Fruit fly (Drosophila melanogaster) S2 (cell line): ENCODE data around the gene meru.
A peak's percentile ranks its signal among the peaks of the same experiment; 100 is the strongest.

Experiments used
- CG8478 ChIP-seq: fragments of >200 bp; optimal IDR thresholded peaks from 2 replicates; lab custom pipeline; 2018
- CTCF ChIP-seq, 2 experiments: fragments of >200 bp; optimal IDR thresholded peaks; 2 replicates each; lab custom pipeline; 2018

Gene meru

dm6 chr3L:15823780-15824423, 20.0 kb downstream of the meru start:
- no peak for TF ChIP-seq CG8478 (lab: Kevin White, UChicago)
- no peak for TF ChIP-seq CTCF (optimal IDR thresholded peaks at IDR 0.05; lab: Kevin White, UChicago)

- TF ChIP-seq CTCF (optimal IDR thresholded peaks at IDR 0.05; lab: Kevin White, UChicago), result no peak
- TF ChIP-seq CG8478 (lab: Kevin White, UChicago), result no peak
Measured at dm6 chr3L:15816714-15817113, 27.1 kb downstream of the meru start, which contains the start of gene CkIIalpha-i1. Gene CkIIalpha-i1, plus strand, starts transcription at chr3L:15816979.

- TF ChIP-seq CG8478 (lab: Kevin White, UChicago) (no peak), CTCF (optimal IDR thresholded peaks at IDR 0.05; lab: Kevin White, UChicago) (peak in 1 of 2 experiments; percentile 19)
Measured at dm6 chr3L:15816143-15816487, 27.7 kb downstream of the meru start, which contains the start of gene fwe. Gene fwe, minus strand, starts transcription at chr3L:15816410.

dm6 chr3L:15815353-15816142, 28.3 kb downstream of the meru start:
- TF ChIP-seq CG8478 (lab: Kevin White, UChicago) (no peak), CTCF (optimal IDR thresholded peaks at IDR 0.05; lab: Kevin White, UChicago) (no peak)

- TF ChIP-seq CTCF (optimal IDR thresholded peaks at IDR 0.05; lab: Kevin White, UChicago) (no peak), CG8478 (lab: Kevin White, UChicago) (no peak)
Measured at dm6 chr3L:15813988-15814387, 29.9 kb downstream of the meru start.

- TF ChIP-seq CTCF (optimal IDR thresholded peaks at IDR 0.05; lab: Kevin White, UChicago) (no peak), CG8478 (lab: Kevin White, UChicago) (no peak)
Measured at dm6 chr3L:15809768-15810167, 34.1 kb downstream of the meru start.

dm6 chr3L:15809185-15809584, 34.7 kb downstream of the meru start, which contains the start of gene CG13445:
Gene CG13445, plus strand, starts transcription at chr3L:15809485.
- no peak for TF ChIP-seq CTCF (optimal IDR thresholded peaks at IDR 0.05; lab: Kevin White, UChicago)
- no peak for TF ChIP-seq CG8478 (lab: Kevin White, UChicago)

- TF ChIP-seq CG8478 (lab: Kevin White, UChicago), result no peak
- no peak for TF ChIP-seq CTCF (optimal IDR thresholded peaks at IDR 0.05; lab: Kevin White, UChicago)
Measured at dm6 chr3L:15808667-15809066, 35.2 kb downstream of the meru start.

dm6 chr3L:15808022-15808421, 35.8 kb downstream of the meru start, which contains the start of gene CG6244:
Gene CG6244, plus strand, starts transcription at chr3L:15808322.
- TF ChIP-seq CG8478 (lab: Kevin White, UChicago) (no peak), CTCF (optimal IDR thresholded peaks at IDR 0.05; lab: Kevin White, UChicago) (no peak)

dm6 chr3L:15802655-15803054, 41.2 kb downstream of the meru start:
- TF ChIP-seq CG8478 (lab: Kevin White, UChicago) (no peak), CTCF (optimal IDR thresholded peaks at IDR 0.05; lab: Kevin White, UChicago) (no peak)

dm6 chr3L:15802117-15802516, 41.7 kb downstream of the meru start:
- TF ChIP-seq CG8478 (lab: Kevin White, UChicago) (no peak), CTCF (optimal IDR thresholded peaks at IDR 0.05; lab: Kevin White, UChicago) (no peak)

dm6 chr3L:15794311-15794710, 49.6 kb downstream of the meru start:
- TF ChIP-seq CTCF (optimal IDR thresholded peaks at IDR 0.05; lab: Kevin White, UChicago) (no peak), CG8478 (lab: Kevin White, UChicago) (no peak)

dm6 chr3L:15791072-15791471, 52.8 kb downstream of the meru start:
- TF ChIP-seq CTCF (optimal IDR thresholded peaks at IDR 0.05; lab: Kevin White, UChicago), result no peak
- no peak for TF ChIP-seq CG8478 (lab: Kevin White, UChicago)
